Worm (Caenorhabditis elegans): ENCODE measurements around the gene ZK688.7.
A peak's percentile ranks its signal among the peaks of the same experiment; 100 is the strongest.

Gene ZK688.7

ce11 chrIII:7900733-7901132 lies 10.7 kb downstream of the ZK688.7 start, which contains the start of gene best-24:
TSS of gene best-24 (plus strand) at chrIII:7901033.
- TF ChIP-seq mef-2 (tag; optimal IDR thresholded peaks at IDR 0.05): no peak
- peak; percentile 18 for TF ChIP-seq snu-23 (GFP tag; optimal IDR thresholded peaks at IDR 0.05)
- TF ChIP-seq zag-1 (tag; optimal IDR thresholded peaks at IDR 0.05): no peak
- no peak for TF ChIP-seq ceh-90 (tag; optimal IDR thresholded peaks at IDR 0.05)
- TF ChIP-seq lin-15B (tag; optimal IDR thresholded peaks at IDR 0.05): no peak
- no peak for TF ChIP-seq nhr-20 (tag; optimal IDR thresholded peaks at IDR 0.05)
- no peak for TF ChIP-seq ets-5 (GFP tag; IDR thresholded peaks at IDR 0.05)
- no peak for TF ChIP-seq mep-1 (tag; optimal IDR thresholded peaks at IDR 0.05)
- peak; percentile 17 for TF ChIP-seq lin-14 (GFP tag; optimal IDR thresholded peaks at IDR 0.05)
- no peak for TF ChIP-seq efl-1 (optimal IDR thresholded peaks at IDR 0.05)
- peak in 1 of 2 experiments; percentile 87 for TF ChIP-seq efl-1 (GFP tag; optimal IDR thresholded peaks at IDR 0.05 in 1 of 2)
- TF ChIP-seq aha-1 (tag; optimal IDR thresholded peaks at IDR 0.05): no peak
- TF ChIP-seq blmp-1 (tag; optimal IDR thresholded peaks at IDR 0.05): peak; percentile 23
- no peak for TF ChIP-seq fkh-8 (tag; optimal IDR thresholded peaks at IDR 0.05)
- peak in 1 of 2 experiments; percentile 10 for TF ChIP-seq lin-35 (GFP tag; optimal IDR thresholded peaks at IDR 0.05)

ce11 chrIII:7897733-7898132 lies 13.7 kb downstream of the ZK688.7 start:
- TF ChIP-seq lin-39 (tag; optimal IDR thresholded peaks at IDR 0.05) (no peak), tbx-2 (tag; optimal IDR thresholded peaks at IDR 0.05) (peak; percentile 62), elt-3 (tag; optimal IDR thresholded peaks at IDR 0.05) (peak in 5 of 6 experiments; percentile 27 to 85 (median 48)), unc-98 (GFP tag; IDR thresholded peaks at IDR 0.05) (no peak), grh-1 (GFP tag; IDR thresholded peaks at IDR 0.05) (peak; percentile 83), blmp-1 (tag; optimal IDR thresholded peaks at IDR 0.05) (peak; percentile 55), hpl-2 (GFP tag; optimal IDR thresholded peaks at IDR 0.05) (no peak), nhr-71 (tag; optimal IDR thresholded peaks at IDR 0.05) (peak; percentile 75), dpl-1 (GFP tag; optimal IDR thresholded peaks at IDR 0.05) (peak in 1 of 3 experiments; percentile 9), C04F5.9 (tag; optimal IDR thresholded peaks at IDR 0.05) (no peak), alr-1 (tag; optimal IDR thresholded peaks at IDR 0.05; ENCODE audit: borderline replicate concordance) (no peak), skn-1 (tag; optimal IDR thresholded peaks at IDR 0.05) (no peak), rnt-1 (tag; optimal IDR thresholded peaks at IDR 0.05) (no peak), nhr-28 (tag; optimal IDR thresholded peaks at IDR 0.05) (no peak), sptf-1 (tag; optimal IDR thresholded peaks at IDR 0.05) (no peak), ceh-8 (GFP tag; optimal IDR thresholded peaks at IDR 0.05) (no peak), nhr-90 (tag; optimal IDR thresholded peaks at IDR 0.05; ENCODE audit: poor library complexity) (peak; percentile 71), hlh-17 (GFP tag; optimal IDR thresholded peaks at IDR 0.05; ENCODE audit: borderline replicate concordance) (no peak), isw-1 (GFP tag; IDR thresholded peaks at IDR 0.05) (no peak), nhr-19 (GFP tag; conservative IDR thresholded peaks at IDR 0.05) (peak; percentile 80), Y116A8C.19 (tag; optimal IDR thresholded peaks at IDR 0.05; ENCODE audit: borderline replicate concordance) (no peak), xbp-1 (tag; optimal IDR thresholded peaks at IDR 0.05) (no peak), hlh-4 (tag; optimal IDR thresholded peaks at IDR 0.05) (no peak), efl-3 (GFP tag; optimal IDR thresholded peaks at IDR 0.05) (no peak), unc-62 (GFP tag; optimal IDR thresholded peaks at IDR 0.05) (no peak), nhr-237 (tag; optimal IDR thresholded peaks at IDR 0.05) (peak; percentile 1), fos-1 (tag; optimal IDR thresholded peaks at IDR 0.05) (no peak), fkh-8 (tag; optimal IDR thresholded peaks at IDR 0.05) (no peak), ceh-88 (GFP tag; IDR thresholded peaks at IDR 0.05) (no peak), aly-2 (tag; optimal IDR thresholded peaks at IDR 0.05) (no peak), pax-3 (tag; optimal IDR thresholded peaks at IDR 0.05) (no peak), C34B4.2 (tag; optimal IDR thresholded peaks at IDR 0.05) (no peak), mep-1 (tag; optimal IDR thresholded peaks at IDR 0.05) (no peak), lin-13 (GFP tag; optimal IDR thresholded peaks at IDR 0.05) (no peak), pag-3 (tag; optimal IDR thresholded peaks at IDR 0.05; ENCODE audit: borderline replicate concordance, insufficient read depth) (no peak), mab-9 (GFP tag; IDR thresholded peaks at IDR 0.05) (no peak), lsy-2 (tag; optimal IDR thresholded peaks at IDR 0.05) (peak; percentile 25 to 88), ceh-63 (GFP tag; optimal IDR thresholded peaks at IDR 0.05) (no peak), unc-130 (tag; optimal IDR thresholded peaks at IDR 0.05) (no peak), swsn-7 (tag; optimal IDR thresholded peaks at IDR 0.05) (no peak)
